Fruit fly (Drosophila melanogaster): ENCODE measurements around the gene Kal1.

DNA sequence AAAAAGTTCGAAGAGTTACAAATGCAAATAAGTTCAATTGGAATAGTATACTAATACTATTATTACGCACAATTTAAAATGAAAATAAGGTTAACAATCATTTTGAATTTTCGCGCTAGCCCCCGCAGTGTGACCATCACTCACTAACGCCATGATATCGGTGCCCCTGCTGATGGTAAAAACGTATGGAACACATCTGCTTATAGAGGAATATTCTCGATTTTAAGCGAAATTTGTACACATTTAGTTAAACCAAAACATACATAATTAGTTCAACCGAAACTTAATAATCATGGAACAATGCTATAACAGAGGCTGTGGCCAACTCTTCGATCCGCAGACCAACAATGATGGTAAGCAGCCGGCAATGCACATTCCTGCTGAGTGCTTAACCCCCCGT, 45.0 kb downstream of the Kal1 start, which contains the start of gene mora:
- TF ChIP-seq bab1 (GFP tag; optimal IDR thresholded peaks at IDR 0.05) (no peak), kay (GFP tag; ENCODE audit: borderline replicate concordance) (no peak), Hr96 (GFP tag; optimal IDR thresholded peaks at IDR 0.05) (no peak), pad (GFP tag; optimal IDR thresholded peaks at IDR 0.05) (no peak), Mnt (GFP tag; optimal IDR thresholded peaks at IDR 0.05) (no peak), ovo (GFP tag; optimal IDR thresholded peaks at IDR 0.05) (no peak), CG7101 (tag; optimal IDR thresholded peaks at IDR 0.05) (no peak), Crg-1 (GFP tag; optimal IDR thresholded peaks at IDR 0.05) (no peak), CG7045 (GFP tag; optimal IDR thresholded peaks at IDR 0.05) (no peak), cnc (optimal IDR thresholded peaks at IDR 0.05) (no peak), CG1620 (GFP tag; optimal IDR thresholded peaks at IDR 0.05) (no peak), CG33017 (tag; optimal IDR thresholded peaks at IDR 0.05) (no peak), CG11617 (GFP tag; optimal IDR thresholded peaks at IDR 0.05) (no peak), tj (GFP tag; optimal IDR thresholded peaks at IDR 0.05) (no peak)

All from whole organism, adult.